Fruit fly (Drosophila melanogaster): ENCODE results near the gene CD98hc.

The CD98hc gene

DNA sequence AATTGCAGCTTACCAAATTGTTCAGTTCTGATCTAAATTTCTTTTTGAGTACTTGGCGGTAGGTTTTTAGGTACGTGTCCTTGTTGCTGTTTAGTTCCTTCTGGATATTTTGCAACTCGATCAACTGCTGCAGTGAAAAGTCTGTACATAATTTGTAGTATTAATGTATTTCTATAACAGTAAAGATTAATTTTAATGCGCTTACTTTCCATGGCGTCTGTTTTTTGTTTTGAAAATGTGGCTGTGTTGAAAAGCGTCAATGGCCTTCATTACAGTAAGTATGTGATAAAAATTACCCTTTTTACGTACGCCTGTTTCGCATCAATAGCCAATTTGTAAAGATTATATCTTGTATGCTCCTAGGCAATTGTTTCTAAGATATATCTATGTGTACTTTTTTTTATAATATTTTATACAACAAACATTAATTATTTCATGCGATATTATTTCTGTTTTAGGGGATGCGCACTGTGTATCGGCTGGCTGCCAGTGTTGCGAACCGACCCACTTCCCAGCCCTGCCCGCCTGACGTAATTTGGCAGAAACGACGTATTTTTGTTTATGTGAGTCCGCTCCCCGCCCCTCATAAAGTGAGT is 22.9 kb upstream of the CD98hc start, which contains the start of the genes Kmn2 and CG2698 (continued):
- TF ChIP-seq Eip78C (GFP tag) (peak; percentile 98), Sox102F (GFP tag; optimal IDR thresholded peaks at IDR 0.05) (peak; percentile 95), pdm3 (GFP tag; optimal IDR thresholded peaks at IDR 0.05) (peak; percentile 94), ss (GFP tag; optimal IDR thresholded peaks at IDR 0.05) (peak; percentile 90 to 93), spab (GFP tag; optimal IDR thresholded peaks at IDR 0.05) (no peak), Eip93F (GFP tag; optimal IDR thresholded peaks at IDR 0.05) (peak; percentile 86), CG11762 (GFP tag; optimal IDR thresholded peaks at IDR 0.05; ENCODE audit: insufficient read depth) (peak; percentile 94), CG6792 (GFP tag; optimal IDR thresholded peaks at IDR 0.05) (peak; percentile 96), dac (GFP tag; optimal IDR thresholded peaks at IDR 0.05) (peak; percentile 81), Ets96B (tag; optimal IDR thresholded peaks at IDR 0.05) (peak; percentile 96), esn (GFP tag; optimal IDR thresholded peaks at IDR 0.05) (peak; percentile 97), CG6163 (GFP tag; IDR thresholded peaks at IDR 0.05) (peak; percentile 98), CG4318 (GFP tag; optimal IDR thresholded peaks at IDR 0.05) (peak; percentile 91), svp (GFP tag) (peak; percentile 98), CG8632 (GFP tag; optimal IDR thresholded peaks at IDR 0.05) (peak; percentile 97), achi (GFP tag; optimal IDR thresholded peaks at IDR 0.05) (peak; percentile 96), CG16779 (tag; optimal IDR thresholded peaks at IDR 0.05) (peak; percentile 89), acj6 (GFP tag; optimal IDR thresholded peaks at IDR 0.05) (peak; percentile 97), CG11902 (GFP tag; optimal IDR thresholded peaks at IDR 0.05) (peak; percentile 96), CG6808 (GFP tag; optimal IDR thresholded peaks at IDR 0.05) (peak; percentile 92), fkh (GFP tag; optimal IDR thresholded peaks at IDR 0.05) (no peak), Gug (GFP tag; IDR thresholded peaks at IDR 0.05) (peak; percentile 95), vri (GFP tag; optimal IDR thresholded peaks at IDR 0.05) (peak; percentile 98), CG8319 (GFP tag; optimal IDR thresholded peaks at IDR 0.05) (peak; percentile 95), CG11294 (GFP tag; IDR thresholded peaks at IDR 0.05) (peak; percentile 95), CG31627 (GFP tag; optimal IDR thresholded peaks at IDR 0.05) (peak; percentile 95), CG32006 (GFP tag; optimal IDR thresholded peaks at IDR 0.05) (peak; percentile 95), CG9139 (GFP tag; optimal IDR thresholded peaks at IDR 0.05) (peak; percentile 89), CG10669 (GFP tag; optimal IDR thresholded peaks at IDR 0.05) (peak; percentile 95), Blimp-1 (GFP tag; optimal IDR thresholded peaks at IDR 0.05) (peak; percentile 90), CG6276 (GFP tag; optimal IDR thresholded peaks at IDR 0.05) (peak; percentile 92), Lpt (GFP tag; optimal IDR thresholded peaks at IDR 0.05) (peak; percentile 88), Met (GFP tag; optimal IDR thresholded peaks at IDR 0.05) (peak; percentile 96), CG3032 (tag; optimal IDR thresholded peaks at IDR 0.05) (peak; percentile 95)

DNA sequence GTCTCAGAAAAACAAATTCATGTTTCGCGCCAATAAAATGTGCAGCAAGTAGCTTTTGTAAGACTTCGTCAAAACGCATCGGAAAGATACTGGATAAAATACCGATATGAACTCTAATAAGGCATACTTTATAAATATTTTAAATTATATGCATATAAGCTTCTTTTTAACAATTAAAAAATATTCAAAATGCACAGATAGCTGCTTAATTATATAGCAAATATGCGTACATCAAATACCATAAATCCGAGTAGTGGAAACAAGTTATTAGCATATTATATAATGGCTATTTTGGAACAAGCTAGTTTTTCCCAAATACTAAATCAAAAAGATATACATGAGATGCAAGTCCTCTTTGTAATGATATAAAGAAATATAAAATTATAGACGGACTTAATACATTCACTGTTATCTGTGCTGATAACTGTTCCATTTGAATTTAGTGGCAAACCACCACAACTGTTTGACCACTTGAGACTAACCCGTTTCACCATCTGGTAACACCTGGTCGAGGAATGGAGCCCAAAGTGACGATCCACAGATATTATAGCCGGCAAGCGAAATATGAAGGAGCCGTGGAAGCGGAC is 21.4 kb upstream of the CD98hc start, which contains the start of gene PIG-H:
PIG-H (plus strand) TSS at position 303 of the 587 bp plus-strand sequence.
- TF ChIP-seq Sox14 (GFP tag; optimal IDR thresholded peaks at IDR 0.05) (peak; percentile 14), vri (GFP tag; optimal IDR thresholded peaks at IDR 0.05) (peak; percentile 84), lz (GFP tag; optimal IDR thresholded peaks at IDR 0.05) (no peak), esn (GFP tag; optimal IDR thresholded peaks at IDR 0.05) (peak; percentile 16), Eip78C (GFP tag) (no peak), Hr39 (GFP tag; optimal IDR thresholded peaks at IDR 0.05) (peak; percentile 16), Ets21C (GFP tag; optimal IDR thresholded peaks at IDR 0.05) (no peak)

DNA sequence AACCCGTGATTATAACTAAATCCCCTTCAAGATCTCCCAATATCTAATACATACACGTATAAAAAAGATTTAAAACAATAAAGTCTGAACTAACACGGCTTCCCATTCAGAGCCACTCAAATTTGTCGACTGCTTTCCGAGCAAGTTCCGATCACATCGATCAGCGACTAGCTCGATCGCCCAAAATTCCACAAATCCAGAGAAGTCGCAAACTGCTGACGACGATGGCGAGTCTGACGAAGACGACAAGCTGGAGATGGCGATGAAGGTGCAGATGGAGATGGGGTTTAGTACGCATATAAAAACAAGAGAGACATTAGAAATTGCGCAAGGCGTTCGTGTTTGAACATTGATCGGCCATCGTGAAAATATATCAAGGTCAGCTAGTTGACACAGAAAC is 20.6 kb upstream of the CD98hc start:
- TF ChIP-seq CG11902 (GFP tag; optimal IDR thresholded peaks at IDR 0.05), result no peak
- TF ChIP-seq topi (GFP tag; optimal IDR thresholded peaks at IDR 0.05), result no peak
- no peak for TF ChIP-seq acj6 (GFP tag; optimal IDR thresholded peaks at IDR 0.05)
- TF ChIP-seq CG11294 (GFP tag; IDR thresholded peaks at IDR 0.05), result no peak
- TF ChIP-seq esn (GFP tag; optimal IDR thresholded peaks at IDR 0.05), result no peak
- TF ChIP-seq Gug (GFP tag; IDR thresholded peaks at IDR 0.05), result no peak
- TF ChIP-seq CG6792 (GFP tag; optimal IDR thresholded peaks at IDR 0.05), result no peak
- TF ChIP-seq Blimp-1 (GFP tag; optimal IDR thresholded peaks at IDR 0.05), result no peak
- TF ChIP-seq Sox15 (GFP tag; optimal IDR thresholded peaks at IDR 0.05), result no peak
- no peak for TF ChIP-seq Ets96B (tag; optimal IDR thresholded peaks at IDR 0.05)
- TF ChIP-seq Sox102F (GFP tag; optimal IDR thresholded peaks at IDR 0.05), result no peak
- TF ChIP-seq dac (GFP tag; optimal IDR thresholded peaks at IDR 0.05), result no peak
- TF ChIP-seq dsx (GFP tag; optimal IDR thresholded peaks at IDR 0.05; ENCODE audit: poor library complexity, severe bottlenecking), result no peak
- no peak for TF ChIP-seq CG16779 (tag; optimal IDR thresholded peaks at IDR 0.05)
- no peak for TF ChIP-seq pdm3 (GFP tag; optimal IDR thresholded peaks at IDR 0.05)
- TF ChIP-seq CG34406 (GFP tag; optimal IDR thresholded peaks at IDR 0.05), result no peak
